Worm (Caenorhabditis elegans) whole organism, young adult: Measurements from ENCODE around the gene ttr-41.

Source experiments
- B0035.1 ChIP-seq: sonication (generic microtip); optimal IDR thresholded peaks from 2 replicates; lab custom pipeline; 2016; ENCODE audit warnings: missing genetic modification characterization, mild to moderate bottlenecking, missing compliant biosample characterization, missing genotype, missing genetic modification reagents
- attf-6 ChIP-seq: fragments of 200-800 bp; sonication (Bioruptor generic); IDR thresholded peaks from 2 replicates; pipeline ENCODE4 v1.3.6; 2022; ENCODE audit warnings: missing genetic modification reagents, missing genetic modification characterization, missing compliant biosample characterization
- sea-2 ChIP-seq: fragments of 200-800 bp; sonication (Bioruptor generic); IDR thresholded peaks from 2 replicates; pipeline ENCODE4 v1.3.6; 2022; ENCODE audit warnings: missing genetic modification characterization, missing compliant biosample characterization
- unc-130 ChIP-seq: sonication (generic microtip); optimal IDR thresholded peaks from 2 replicates; lab custom pipeline; 2016; ENCODE audit warnings: missing genetic modification reagents, missing genetic modification characterization, missing compliant biosample characterization

ce11 chrII:4698266-4698771, 29.4 kb downstream of the ttr-41 start, which contains the start of the genes rpn-5 and scc-1:
- no peak for TF ChIP-seq attf-6
- no peak for TF ChIP-seq unc-130 (GFP tag; lab: Kevin White, UChicago)
- no peak for TF ChIP-seq sea-2 (GFP tag; lab: Robert Waterston, UW)
- TF ChIP-seq B0035.1 (tag; lab: Kevin White, UChicago) = no peak
